Fruit fly (Drosophila melanogaster): ENCODE results near the gene prage.

prage gene

DNA sequence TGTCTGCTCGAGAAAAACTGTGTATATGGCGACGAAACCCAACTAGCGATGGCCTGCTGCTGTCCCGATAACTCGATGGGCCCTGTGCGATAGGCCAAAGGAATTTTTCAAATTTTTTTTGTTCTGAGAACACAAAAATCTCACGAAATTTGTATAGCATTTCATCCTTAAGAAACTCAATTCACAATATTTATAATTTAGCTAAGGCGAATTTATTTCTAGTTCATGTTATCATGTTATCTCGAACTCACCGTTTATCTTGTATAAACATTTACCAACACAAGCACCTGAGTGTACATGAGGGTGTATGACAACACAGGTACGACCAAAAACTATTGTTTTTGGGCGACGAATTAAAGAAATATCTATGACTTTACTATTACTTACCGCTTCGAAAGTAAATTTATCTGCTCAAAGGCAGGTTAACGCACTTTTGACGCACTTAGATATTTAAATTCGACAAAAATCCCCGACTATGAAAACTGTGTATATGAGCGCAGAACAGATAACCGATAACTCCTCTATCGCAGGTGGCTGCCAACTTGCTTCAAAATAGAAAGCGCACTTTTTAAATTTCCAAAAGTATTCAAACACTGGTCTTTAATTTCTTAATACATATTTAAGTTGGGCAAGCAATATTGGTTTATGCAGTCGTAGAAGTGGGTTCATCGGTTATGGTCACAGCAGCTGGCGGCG lies 126.8 kb downstream of the prage start, which contains the start of gene arm (continued):
- TF ChIP-seq CG6792 (GFP tag; optimal IDR thresholded peaks at IDR 0.05) (peak; percentile 0), CG1621 (tag; optimal IDR thresholded peaks at IDR 0.05) (no peak), OdsH (GFP tag; optimal IDR thresholded peaks at IDR 0.05) (no peak), Sox102F (GFP tag; optimal IDR thresholded peaks at IDR 0.05) (no peak), CG11294 (GFP tag; IDR thresholded peaks at IDR 0.05) (no peak), Smox (GFP tag; optimal IDR thresholded peaks at IDR 0.05) (no peak), lz (GFP tag; optimal IDR thresholded peaks at IDR 0.05) (no peak), CG6854 (GFP tag; optimal IDR thresholded peaks at IDR 0.05) (no peak)

DNA sequence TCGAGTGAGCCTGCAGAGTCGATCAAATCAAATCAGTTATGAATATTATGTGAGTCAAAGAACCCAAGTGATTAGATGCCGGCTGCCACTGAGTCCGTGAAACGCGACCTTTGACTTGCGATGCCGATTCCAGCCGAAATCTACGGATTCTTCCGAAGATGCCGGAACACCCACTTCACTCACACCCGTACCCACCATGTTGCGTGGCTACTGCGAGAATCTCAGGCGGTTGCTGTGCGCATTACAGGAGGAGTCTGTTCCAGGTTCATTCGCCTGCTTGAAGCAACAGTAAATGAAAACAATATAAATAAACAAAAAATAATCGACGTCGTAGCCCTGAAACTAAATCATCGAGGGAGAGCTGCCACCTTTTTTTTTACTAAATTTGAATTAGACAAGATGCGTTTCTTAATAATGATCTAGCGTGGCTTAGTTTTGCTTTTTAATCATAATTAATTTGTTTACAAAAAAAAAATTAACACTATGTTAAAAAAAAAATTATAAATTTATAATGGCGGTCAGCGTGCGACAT lies 128.2 kb downstream of the prage start, which contains the start of gene Ldaf1:
Gene Ldaf1 (minus strand): TSS at position 307 of the 532 bp plus-strand sequence.
- no peak for TF ChIP-seq fd59A (GFP tag; optimal IDR thresholded peaks at IDR 0.05)
- no peak for TF ChIP-seq CG32006 (GFP tag; optimal IDR thresholded peaks at IDR 0.05)
- TF ChIP-seq fkh (GFP tag; optimal IDR thresholded peaks at IDR 0.05): peak; percentile 82
- TF ChIP-seq CG6792 (GFP tag; optimal IDR thresholded peaks at IDR 0.05): no peak
- no peak for TF ChIP-seq CG31627 (GFP tag; optimal IDR thresholded peaks at IDR 0.05)
- TF ChIP-seq CG11762 (GFP tag; optimal IDR thresholded peaks at IDR 0.05; ENCODE audit: insufficient read depth): no peak
- TF ChIP-seq esn (GFP tag; optimal IDR thresholded peaks at IDR 0.05): peak; percentile 7
- TF ChIP-seq acj6 (GFP tag; optimal IDR thresholded peaks at IDR 0.05): no peak
- no peak for TF ChIP-seq CG6854 (GFP tag; optimal IDR thresholded peaks at IDR 0.05)
- TF ChIP-seq Ets21C (GFP tag; optimal IDR thresholded peaks at IDR 0.05): no peak
- TF ChIP-seq svp (GFP tag): peak; percentile 82
- TF ChIP-seq Sox15 (GFP tag; optimal IDR thresholded peaks at IDR 0.05): no peak
- TF ChIP-seq Hr39 (GFP tag; optimal IDR thresholded peaks at IDR 0.05): no peak
- no peak for TF ChIP-seq CG8319 (GFP tag; optimal IDR thresholded peaks at IDR 0.05)
- TF ChIP-seq Hr4 (GFP tag; optimal IDR thresholded peaks at IDR 0.05): no peak
- no peak for TF ChIP-seq CG15336 (GFP tag; IDR thresholded peaks at IDR 0.05)
- no peak for TF ChIP-seq Sox14 (GFP tag; optimal IDR thresholded peaks at IDR 0.05)
- TF ChIP-seq topi (GFP tag; optimal IDR thresholded peaks at IDR 0.05): no peak
- no peak for TF ChIP-seq CG10669 (GFP tag; optimal IDR thresholded peaks at IDR 0.05)
- TF ChIP-seq eg (GFP tag; IDR thresholded peaks at IDR 0.05): 0 out of 3 replicates have a peak, but pooled peaks have one; percentile 22
- no peak for TF ChIP-seq CG6808 (GFP tag; optimal IDR thresholded peaks at IDR 0.05)
- TF ChIP-seq Eip78C (GFP tag): peak; percentile 52
- TF ChIP-seq lz (GFP tag; optimal IDR thresholded peaks at IDR 0.05): no peak
- no peak for TF ChIP-seq pdm3 (GFP tag; optimal IDR thresholded peaks at IDR 0.05)

DNA sequence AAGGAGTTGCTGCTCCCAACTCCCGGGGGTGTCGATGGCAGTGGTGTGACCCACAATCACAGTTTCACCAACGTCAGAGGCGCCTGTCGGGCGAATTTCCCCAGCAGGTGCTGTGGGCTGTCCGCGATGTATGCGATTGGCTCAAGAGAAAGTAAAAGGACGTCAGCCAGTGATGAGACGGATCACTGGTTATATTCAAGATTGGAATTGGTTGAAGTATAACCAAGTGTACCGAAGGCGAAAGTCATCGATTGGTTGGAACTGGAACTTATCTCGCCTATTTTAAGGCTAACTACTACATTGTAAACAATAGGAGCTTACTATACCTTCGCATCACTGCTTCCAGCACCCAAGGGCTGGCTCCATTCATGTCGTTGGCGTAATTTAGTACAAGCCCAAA lies 129.6 kb downstream of the prage start, which contains the start of gene CG32801:
Gene CG32801 (minus strand): TSS at position 101 of the 400 bp plus-strand sequence.
- TF ChIP-seq Sox15 (GFP tag; optimal IDR thresholded peaks at IDR 0.05): no peak
- no peak for TF ChIP-seq CG11902 (GFP tag; optimal IDR thresholded peaks at IDR 0.05)
- no peak for TF ChIP-seq fd59A (GFP tag; optimal IDR thresholded peaks at IDR 0.05)
- TF ChIP-seq OdsH (GFP tag; optimal IDR thresholded peaks at IDR 0.05): no peak
